Fruit fly (Drosophila melanogaster) whole organism, embryonic: ENCODE results near the gene teq.

Experiments
- Abd-B ChIP-seq: fragments of 200-800 bp; sonication (Bioruptor generic); optimal IDR thresholded peaks from 2 replicates; lab custom pipeline; 2018; ENCODE audit warnings: missing biosample characterization, mild to moderate bottlenecking, missing genetic modification characterization, moderate library complexity
- CG10267 ChIP-seq: fragments of 200-800 bp; sonication (Bioruptor generic); optimal IDR thresholded peaks from 2 replicates; lab custom pipeline; 2018; ENCODE audit warnings: missing biosample characterization, mild to moderate bottlenecking, missing genetic modification characterization, moderate library complexity
- CG11093 ChIP-seq: fragments of 200-800 bp; sonication (Bioruptor generic); IDR thresholded peaks from 3 replicates; pipeline ENCODE4 v1.3.6; 2022; ENCODE audit warnings: missing biosample characterization, missing genetic modification characterization
- CG11247 ChIP-seq: fragments of 200-800 bp; sonication (Bioruptor generic); IDR thresholded peaks from 2 replicates; pipeline ENCODE4 v1.3.6; 2022; ENCODE audit warnings: missing biosample characterization, missing genetic modification characterization
- CG11398 ChIP-seq: fragments of 200-800 bp; sonication (Bioruptor generic); optimal IDR thresholded peaks from 2 replicates; lab custom pipeline; 2016; ENCODE audit warnings: missing biosample characterization, missing genetic modification characterization
- CG11560 ChIP-seq: fragments of 200-800 bp; sonication (Bioruptor generic); IDR thresholded peaks from 3 replicates; pipeline ENCODE4 v1.3.6; 2022; ENCODE audit warnings: missing biosample characterization, missing genetic modification characterization
- CG12391 ChIP-seq: fragments of 200-800 bp; sonication (Bioruptor generic); optimal IDR thresholded peaks from 3 replicates; lab custom pipeline; 2018; ENCODE audit warnings: missing biosample characterization, mild to moderate bottlenecking, missing genetic modification characterization, moderate library complexity
- CG13296 ChIP-seq: fragments of 200-800 bp; sonication (Bioruptor generic); optimal IDR thresholded peaks from 3 replicates; lab custom pipeline; 2018; ENCODE audit warnings: missing biosample characterization, mild to moderate bottlenecking, missing genetic modification characterization
- CG13894 ChIP-seq: fragments of 200-800 bp; sonication (Bioruptor generic); optimal IDR thresholded peaks from 3 replicates; lab custom pipeline; 2018; ENCODE audit warnings: missing biosample characterization, mild to moderate bottlenecking, missing genetic modification characterization, moderate library complexity
- CG1603 ChIP-seq: fragments of 200-800 bp; sonication (Bioruptor generic); optimal IDR thresholded peaks from 2 replicates; lab custom pipeline; 2019; ENCODE audit warnings: missing biosample characterization, mild to moderate bottlenecking, missing genetic modification characterization, moderate library complexity
- CG16813 ChIP-seq: fragments of 200-800 bp; sonication (Bioruptor generic); IDR thresholded peaks from 3 replicates; pipeline ENCODE4 v1.3.6; 2022; ENCODE audit warnings: missing biosample characterization, missing genetic modification characterization; ENCODE audit not compliant: partially characterized antibody
- CG17361 ChIP-seq: fragments of 200-800 bp; sonication (Bioruptor generic); IDR thresholded peaks from 3 replicates; pipeline ENCODE4 v1.3.6; 2022; ENCODE audit warnings: missing biosample characterization, missing genetic modification characterization
- CG32532 ChIP-seq: fragments of 200-800 bp; sonication (Bioruptor generic); IDR thresholded peaks from 2 replicates; pipeline ENCODE4 v1.3.6; 2022; ENCODE audit warnings: missing biosample characterization, missing genetic modification characterization
- CG33213 ChIP-seq: fragments of 200-800 bp; sonication (Bioruptor generic); optimal IDR thresholded peaks from 3 replicates; lab custom pipeline; 2016; ENCODE audit warnings: missing biosample characterization, missing genetic modification characterization
- CG3726 ChIP-seq: fragments of 200-800 bp; sonication (Bioruptor generic); IDR thresholded peaks from 3 replicates; pipeline ENCODE4, ENCODE4 v1.3.6; 2022; ENCODE audit warnings: missing biosample characterization, missing genetic modification characterization
- CG4617 ChIP-seq: fragments of 200-800 bp; sonication (Bioruptor generic); optimal IDR thresholded peaks from 3 replicates; lab custom pipeline; 2016; ENCODE audit warnings: missing biosample characterization, missing genetic modification characterization, borderline replicate concordance
- CG6254 ChIP-seq: fragments of 200-800 bp; sonication (Bioruptor generic); optimal IDR thresholded peaks from 3 replicates; lab custom pipeline; 2017; ENCODE audit warnings: mild to moderate bottlenecking, missing biosample characterization, missing genetic modification reagents, missing genetic modification characterization
- CG8089 ChIP-seq: fragments of 200-800 bp; sonication (Bioruptor generic); optimal IDR thresholded peaks from 3 replicates; lab custom pipeline; 2016; ENCODE audit warnings: missing biosample characterization, missing genetic modification characterization
- CG8924 ChIP-seq: fragments of 200-800 bp; optimal IDR thresholded peaks from 3 replicates; lab custom pipeline; 2019; ENCODE audit warnings: missing biosample characterization, mild to moderate bottlenecking, missing genetic modification characterization, moderate library complexity
- CG9437 ChIP-seq: fragments of 200-800 bp; sonication (Bioruptor generic); optimal IDR thresholded peaks from 2 replicates; lab custom pipeline; 2018; ENCODE audit warnings: missing biosample characterization, mild to moderate bottlenecking, missing genetic modification characterization
- CoRest ChIP-seq: fragments of 200-800 bp; sonication (Bioruptor generic); optimal IDR thresholded peaks from 3 replicates; lab custom pipeline; 2018; ENCODE audit warnings: missing biosample characterization, mild to moderate bottlenecking, missing genetic modification characterization, moderate library complexity
- CrebB ChIP-seq: fragments of 200-800 bp; sonication (Bioruptor generic); optimal IDR thresholded peaks from 3 replicates; lab custom pipeline; 2018; ENCODE audit warnings: missing biosample characterization, mild to moderate bottlenecking, missing genetic modification characterization
- Dad ChIP-seq: fragments of 200-800 bp; sonication (Bioruptor generic); optimal IDR thresholded peaks from 3 replicates; lab custom pipeline; 2016; ENCODE audit warnings: missing biosample characterization, missing genetic modification characterization
- Deaf1 ChIP-seq: fragments of 200-800 bp; optimal IDR thresholded peaks from 3 replicates; lab custom pipeline; 2019; ENCODE audit warnings: missing biosample characterization, mild to moderate bottlenecking, missing genetic modification characterization, moderate library complexity
- Dip2 ChIP-seq: fragments of 200-800 bp; sonication (Bioruptor generic); IDR thresholded peaks from 2 replicates; pipeline ENCODE4 v1.3.6; 2022; ENCODE audit warnings: missing biosample characterization, missing genetic modification characterization
- GATAe ChIP-seq: fragments of 200-800 bp; sonication (Bioruptor generic); conservative IDR thresholded peaks from 2 replicates; pipeline ENCODE4 v1.3.6; 2022; ENCODE audit warnings: missing biosample characterization, missing genetic modification characterization
- HmgZ ChIP-seq: fragments of 200-800 bp; sonication (Bioruptor generic); optimal IDR thresholded peaks from 2 replicates; lab custom pipeline; 2018; ENCODE audit warnings: missing biosample characterization, mild to moderate bottlenecking, missing genetic modification characterization
- Hr3 ChIP-seq: fragments of 200-800 bp; sonication (Bioruptor generic); optimal IDR thresholded peaks from 3 replicates; lab custom pipeline; 2016; ENCODE audit warnings: missing biosample characterization, missing genetic modification characterization
- NFAT ChIP-seq: fragments of 200-800 bp; sonication (Bioruptor generic); IDR thresholded peaks from 2 replicates; pipeline ENCODE4 v1.3.6; 2022; ENCODE audit warnings: missing biosample characterization, missing genetic modification characterization
- Nf-YB ChIP-seq: fragments of 200-800 bp; sonication (Bioruptor generic); optimal IDR thresholded peaks from 3 replicates; lab custom pipeline; 2019; ENCODE audit warnings: missing biosample characterization, mild to moderate bottlenecking, missing genetic modification characterization, moderate library complexity
- Six4 ChIP-seq: fragments of 200-800 bp; sonication (Bioruptor generic); optimal IDR thresholded peaks from 2 replicates; lab custom pipeline; 2016; ENCODE audit warnings: missing biosample characterization, missing genetic modification characterization
- Sox102F ChIP-seq: fragments of 200-800 bp; sonication (Bioruptor generic); optimal IDR thresholded peaks from 2 replicates; lab custom pipeline; 2018; ENCODE audit warnings: missing biosample characterization, mild to moderate bottlenecking, missing genetic modification characterization, moderate library complexity
- Spps ChIP-seq: fragments of 200-800 bp; sonication (Bioruptor generic); optimal IDR thresholded peaks from 2 replicates; lab custom pipeline; 2018; ENCODE audit warnings: missing biosample characterization, mild to moderate bottlenecking, missing genetic modification characterization
- al ChIP-seq: fragments of 200-800 bp; sonication (Bioruptor generic); IDR thresholded peaks from 2 replicates; pipeline ENCODE4 v1.3.6; 2022; ENCODE audit warnings: missing biosample characterization, missing genetic modification characterization
- cato ChIP-seq: fragments of 200-800 bp; sonication (Bioruptor generic); optimal IDR thresholded peaks from 2 replicates; lab custom pipeline; 2016; ENCODE audit warnings: missing biosample characterization, missing genetic modification characterization, borderline replicate concordance
- cg ChIP-seq: fragments of 200-800 bp; sonication (Bioruptor generic); optimal IDR thresholded peaks from 3 replicates; lab custom pipeline; 2019; ENCODE audit warnings: missing biosample characterization, mild to moderate bottlenecking, missing genetic modification characterization, moderate library complexity
- chif ChIP-seq, 2 experiments: fragments of 200-800 bp; sonication (Bioruptor generic); optimal IDR thresholded peaks; 3 replicates each; lab custom pipeline; 2016; ENCODE audit warnings: missing biosample characterization in 2 of 2, missing genetic modification characterization in 2 of 2
- esg ChIP-seq: fragments of 200-800 bp; sonication (Bioruptor generic); conservative IDR thresholded peaks from 2 replicates; pipeline ENCODE4 v1.3.6; 2022; ENCODE audit warnings: missing biosample characterization, missing genetic modification characterization
- fru ChIP-seq: fragments of >200 bp; optimal IDR thresholded peaks from 2 replicates; lab custom pipeline; 2017
- gfzf ChIP-seq: fragments of 200-800 bp; sonication (Bioruptor generic); optimal IDR thresholded peaks from 2 replicates; lab custom pipeline; 2016; ENCODE audit warnings: missing biosample characterization, mild to moderate bottlenecking, missing genetic modification characterization, moderate library complexity
- grn ChIP-seq: fragments of 200-800 bp; sonication (Bioruptor generic); optimal IDR thresholded peaks from 3 replicates; lab custom pipeline; 2017; ENCODE audit warnings: missing biosample characterization, missing genetic modification characterization
- jumu ChIP-seq: fragments of 200-800 bp; sonication (Bioruptor generic); optimal IDR thresholded peaks from 3 replicates; lab custom pipeline; 2016; ENCODE audit warnings: missing biosample characterization, missing genetic modification characterization
- oc ChIP-seq: fragments of 200-800 bp; sonication (Bioruptor generic); optimal IDR thresholded peaks from 2 replicates; lab custom pipeline; 2018; ENCODE audit warnings: missing biosample characterization, mild to moderate bottlenecking, missing genetic modification characterization, moderate library complexity
- p53 ChIP-seq: fragments of 200-800 bp; sonication (Bioruptor generic); optimal IDR thresholded peaks from 2 replicates; lab custom pipeline; 2016; ENCODE audit warnings: missing biosample characterization, missing genetic modification characterization
- pros ChIP-seq: fragments of 200-800 bp; sonication (Bioruptor generic); optimal IDR thresholded peaks from 3 replicates; lab custom pipeline; 2019; ENCODE audit warnings: missing biosample characterization, mild to moderate bottlenecking, missing genetic modification characterization, moderate library complexity
- shn ChIP-seq: fragments of 200-800 bp; sonication (Bioruptor generic); optimal IDR thresholded peaks from 3 replicates; lab custom pipeline; 2016; ENCODE audit warnings: missing biosample characterization, missing genetic modification characterization
- tll ChIP-seq, 2 experiments: fragments of 200-800 bp in 1 of 2; fragments of >200 bp in 1 of 2; sonication (Bioruptor generic) in 1 of 2; optimal IDR thresholded peaks; 2 replicates each; lab custom pipeline; 2017 to 2019; ENCODE audit warnings: missing biosample characterization in 2 of 2, missing genetic modification characterization in 2 of 2, mild to moderate bottlenecking in 1 of 2, moderate library complexity in 1 of 2
- vvl ChIP-seq: fragments of 200-800 bp; sonication (Bioruptor generic); IDR thresholded peaks from 2 replicates; pipeline ENCODE4 v1.3.6; 2022; ENCODE audit warnings: missing biosample characterization, missing genetic modification characterization
- yki ChIP-seq: fragments of >200 bp; optimal IDR thresholded peaks from 3 replicates; lab custom pipeline; 2018

The teq gene

DNA sequence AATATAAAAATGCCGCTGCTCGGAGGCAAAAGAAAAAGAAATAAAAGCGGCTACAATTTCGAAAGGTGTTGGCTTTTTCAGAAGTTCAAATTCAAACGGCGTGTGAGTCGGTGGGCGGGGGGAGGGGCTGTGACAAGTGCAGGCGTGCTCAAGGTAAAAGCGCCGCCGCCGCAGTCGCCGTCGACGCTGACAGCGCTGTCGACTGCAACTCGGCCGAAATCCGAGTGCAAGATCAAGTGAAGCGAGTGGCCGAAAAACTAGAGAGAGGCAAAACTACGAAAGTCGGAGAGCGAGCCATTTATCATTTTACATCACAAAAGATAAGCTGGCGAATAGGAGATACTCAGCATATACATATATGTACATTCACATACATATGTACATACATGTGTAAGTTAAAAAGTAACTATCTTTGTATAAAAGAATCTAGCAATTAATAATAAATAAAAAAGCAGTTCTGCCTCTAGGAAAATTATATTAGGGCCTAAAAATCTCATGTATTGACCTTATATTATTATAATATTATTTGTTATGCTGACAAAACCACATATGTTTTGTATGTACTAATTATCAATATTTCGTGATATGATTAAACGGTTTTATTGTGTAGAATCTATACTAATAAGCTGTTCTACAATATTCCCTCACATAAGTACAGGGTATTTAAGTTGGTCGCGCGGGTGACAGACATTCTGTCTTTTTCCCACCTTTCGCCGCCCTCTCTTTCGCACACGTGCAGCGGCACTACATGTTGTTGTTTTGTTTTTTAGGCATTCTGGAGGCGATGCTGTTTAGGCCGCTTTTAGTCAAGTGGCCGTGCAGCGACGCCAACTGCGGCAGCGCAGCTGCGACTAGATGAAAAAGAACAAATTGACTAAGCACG lies 54.5 kb downstream of the teq start:
- TF ChIP-seq CG33213 (GFP tag; lab: Kevin White, UChicago) (no peak), al (GFP tag; lab: Robert Waterston, UW) (no peak), CG8089 (no peak), shn (GFP tag; lab: Kevin White, UChicago) (no peak), Abd-B (GFP tag; lab: Kevin White, UChicago) (no peak), GATAe (GFP tag; lab: Robert Waterston, UW) (no peak), CG11560 (no peak), CG13894 (no peak), HmgZ (tag; lab: Kevin White, UChicago) (no peak), CG11093 (GFP tag; lab: Robert Waterston, UW) (peak; percentile 32; the same call in 1 of the 3 replicates), CG4617 (GFP tag; lab: Kevin White, UChicago) (peak; percentile 23), CG12391 (tag; lab: Kevin White, UChicago) (peak; percentile 80), CG13296 (peak; percentile 39), CG17361 (GFP tag; lab: Robert Waterston, UW) (peak; percentile 87), CG11398 (peak; percentile 6), oc (tag; lab: Kevin White, UChicago) (peak; percentile 47), CG1603 (tag; lab: Kevin White, UChicago) (peak; percentile 18), Dad (GFP tag; lab: Kevin White, UChicago) (no peak), Spps (peak; percentile 61), p53 (GFP tag; lab: Kevin White, UChicago) (no peak), CG3726 (GFP tag; lab: Robert Waterston, UW) (no peak), Six4 (GFP tag; lab: Kevin White, UChicago) (peak; percentile 59), vvl (GFP tag; lab: Robert Waterston, UW) (0 out of 2 replicates have a peak, but pooled peaks have one; percentile 31), Hr3 (GFP tag; lab: Kevin White, UChicago) (peak; percentile 71), NFAT (GFP tag; lab: Robert Waterston, UW) (no peak), cg (GFP tag; lab: Kevin White, UChicago) (no peak), CG8924 (tag; lab: Kevin White, UChicago) (peak; percentile 85), CG32532 (GFP tag; lab: Robert Waterston, UW) (no peak), grn (GFP tag; lab: Kevin White, UChicago) (peak; percentile 23), gfzf (no peak), jumu (GFP tag; lab: Kevin White, UChicago) (no peak), chif (GFP tag; optimal IDR thresholded peaks at IDR 0.05; lab: Kevin White, UChicago) (peak in 1 of 2 experiments; percentile 8), cato (peak; percentile 42), tll (GFP tag; optimal IDR thresholded peaks at IDR 0.05; lab: Kevin White, UChicago) (no peak), pros (GFP tag; lab: Kevin White, UChicago) (peak; percentile 14), CoRest (tag; lab: Kevin White, UChicago) (peak; percentile 86), CG9437 (no peak), CG16813 (GFP tag; lab: Robert Waterston, UW) (no peak), CG11247 (GFP tag; lab: Robert Waterston, UW) (no peak), CG10267 (peak; percentile 73), CrebB (tag; lab: Kevin White, UChicago) (no peak), Nf-YB (GFP tag; lab: Kevin White, UChicago) (peak; percentile 72), Deaf1 (tag; lab: Kevin White, UChicago) (peak; percentile 67), esg (GFP tag; lab: Robert Waterston, UW) (0 out of 2 replicates have a peak, but pooled peaks have one; percentile 11), fru (no peak), CG6254 (GFP tag; lab: Kevin White, UChicago) (peak; percentile 69), Sox102F (peak; percentile 81), Dip2 (GFP tag; lab: Robert Waterston, UW) (no peak), yki (no peak)
